Worm (Caenorhabditis elegans) whole organism, mixed stage, embryonic: ENCODE measurements around the gene T10H9.8.

Source experiments
- ces-1 ChIP-seq: fragments of 150-350 bp; optimal IDR thresholded peaks from 2 replicates; lab custom pipeline; 2014; ENCODE audit warnings: missing biosample characterization, missing genetic modification reagents, missing genetic modification characterization
- elt-3 ChIP-seq: fragments of 150-350 bp; optimal IDR thresholded peaks from 2 replicates; lab custom pipeline; 2014; ENCODE audit warnings: missing biosample characterization, missing genetic modification characterization
- lin-13 ChIP-seq: fragments of 150-350 bp; optimal IDR thresholded peaks from 2 replicates; lab custom pipeline; 2014; ENCODE audit warnings: missing biosample characterization, missing genetic modification characterization
- nhr-28 ChIP-seq: fragments of 150-350 bp; optimal IDR thresholded peaks from 2 replicates; lab custom pipeline; 2014; ENCODE audit warnings: missing biosample characterization, missing genetic modification characterization
- unc-62 ChIP-seq: fragments of 150-350 bp; optimal IDR thresholded peaks from 2 replicates; lab custom pipeline; 2014; ENCODE audit warnings: missing biosample characterization, missing genetic modification reagents, missing genetic modification characterization

DNA sequence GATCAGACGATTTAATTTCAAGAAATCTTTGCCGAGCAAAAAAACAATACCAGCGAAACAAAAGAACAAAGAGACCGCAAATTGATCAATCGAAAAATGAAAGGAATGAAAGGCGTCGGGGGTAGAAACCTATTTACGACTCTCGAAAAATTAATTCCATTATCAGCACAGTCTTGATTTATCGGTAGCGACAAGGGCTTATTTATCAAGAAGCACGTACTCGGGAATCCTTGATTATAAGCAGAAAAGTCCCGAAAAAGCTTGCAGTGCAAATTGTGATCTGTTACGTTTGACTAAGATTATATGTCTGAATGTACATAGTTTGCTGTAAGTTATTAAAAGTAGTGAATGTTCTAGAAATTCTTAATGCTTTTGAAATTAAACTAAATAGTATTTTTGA, 14.4 kb downstream of the T10H9.8 start:
- TF ChIP-seq unc-62 (GFP tag; lab: Kevin White, UChicago), result no peak
- TF ChIP-seq ces-1 (GFP tag; lab: Kevin White, UChicago), result no peak
- no peak for TF ChIP-seq elt-3 (tag; lab: Kevin White, UChicago)
- TF ChIP-seq lin-13 (tag; lab: Kevin White, UChicago), result no peak
- no peak for TF ChIP-seq nhr-28 (tag; lab: Kevin White, UChicago)
